Worm (Caenorhabditis elegans) whole organism, L1 larva: ENCODE data around the gene F09E10.1.

Experiments
- C04F5.9 ChIP-seq: sonication (generic microtip); optimal IDR thresholded peaks from 2 replicates; lab custom pipeline; 2016; ENCODE audit warnings: missing genetic modification characterization, missing compliant biosample characterization
- C16A3.4 ChIP-seq: fragments of 150-350 bp; optimal IDR thresholded peaks from 2 replicates; lab custom pipeline; 2014; ENCODE audit warnings: missing biosample characterization, missing genetic modification characterization
- C34B4.2 ChIP-seq: sonication (generic microtip); optimal IDR thresholded peaks from 2 replicates; lab custom pipeline; 2017; ENCODE audit warnings: mild to moderate bottlenecking, missing genetic modification characterization, missing compliant biosample characterization
- F16B12.6 ChIP-seq: fragments of 150-350 bp; optimal IDR thresholded peaks from 2 replicates; lab custom pipeline; 2014; ENCODE audit warnings: missing biosample characterization, missing genetic modification characterization
- aha-1 ChIP-seq: fragments of 150-350 bp; optimal IDR thresholded peaks from 2 replicates; lab custom pipeline; 2014; ENCODE audit warnings: missing biosample characterization, missing genetic modification characterization
- aly-2 ChIP-seq: fragments of 150-350 bp; optimal IDR thresholded peaks from 2 replicates; lab custom pipeline; 2014; ENCODE audit warnings: missing biosample characterization, missing genetic modification characterization
- ama-1 ChIP-seq: fragments of 150-350 bp; optimal IDR thresholded peaks from 2 replicates; lab custom pipeline; 2014
- ceh-8 ChIP-seq: fragments of 200-800 bp; sonication (Bioruptor generic); optimal IDR thresholded peaks from 2 replicates; lab custom pipeline; 2018; ENCODE audit warnings: mild to moderate bottlenecking, missing genetic modification characterization, moderate library complexity, missing compliant biosample characterization
- ceh-82 ChIP-seq, 3 experiments: fragments of 150-350 bp in 1 of 3; sonication (generic microtip) in 2 of 3; optimal IDR thresholded peaks; 2 replicates each; lab custom pipeline; 2014 to 2017; ENCODE audit warnings: missing biosample characterization in 3 of 3, missing genetic modification characterization in 3 of 3
- ceh-90 ChIP-seq: sonication (generic microtip); optimal IDR thresholded peaks from 2 replicates; lab custom pipeline; 2016; ENCODE audit warnings: missing genetic modification characterization, missing compliant biosample characterization
- ces-1 ChIP-seq: fragments of 150-350 bp; optimal IDR thresholded peaks from 2 replicates; lab custom pipeline; 2014; ENCODE audit warnings: missing biosample characterization, missing genetic modification reagents, missing genetic modification characterization
- dpl-1 ChIP-seq, 3 experiments: fragments of 150-350 bp in 2 of 3; sonication (generic microtip) in 1 of 3; optimal IDR thresholded peaks; 2 replicates each; lab custom pipeline; 2014 to 2017; ENCODE audit warnings: missing biosample characterization in 3 of 3, missing genetic modification characterization in 3 of 3, missing genetic modification reagents in 3 of 3
- dsc-1 ChIP-seq: sonication (generic microtip); optimal IDR thresholded peaks from 2 replicates; lab custom pipeline; 2016; ENCODE audit warnings: mild to moderate bottlenecking, missing genetic modification characterization, missing compliant biosample characterization
- efl-1 ChIP-seq, 4 experiments: fragments of 150-350 bp; optimal IDR thresholded peaks in 3 of 4; peaks in 1 of 4; 1 replicate in 1 of 4; 2 replicates in 3 of 4; lab custom pipeline; 2014; ENCODE audit warnings: missing biosample characterization in 2 of 4, missing genetic modification characterization in 2 of 4, missing genetic modification reagents in 2 of 4
- efl-3 ChIP-seq: fragments of 200-800 bp; sonication (Bioruptor generic); optimal IDR thresholded peaks from 2 replicates; lab custom pipeline; 2018; ENCODE audit warnings: mild to moderate bottlenecking, missing genetic modification characterization, missing compliant biosample characterization
- egl-13 ChIP-seq: sonication (generic microtip); optimal IDR thresholded peaks from 2 replicates; lab custom pipeline; 2016; ENCODE audit warnings: missing genotype, missing genetic modification reagents, missing genetic modification characterization, missing compliant biosample characterization
- elt-3 ChIP-seq, 6 experiments: fragments of 150-350 bp in 1 of 6; sonication (generic microtip); optimal IDR thresholded peaks; 2 replicates each; lab custom pipeline; 2017 to 2018; ENCODE audit warnings: missing biosample characterization in 6 of 6, missing genetic modification characterization in 6 of 6, inconsistent platforms in 1 of 6
- fkh-10 ChIP-seq: sonication (generic microtip); optimal IDR thresholded peaks from 2 replicates; lab custom pipeline; 2017; ENCODE audit warnings: missing biosample characterization, missing genetic modification reagents, missing genetic modification characterization
- fkh-4 ChIP-seq: sonication (generic microtip); optimal IDR thresholded peaks from 2 replicates; lab custom pipeline; 2016; ENCODE audit warnings: missing compliant biosample characterization, missing genetic modification characterization, borderline replicate concordance
- grh-1 ChIP-seq: fragments of 200-800 bp; sonication (Bioruptor generic); IDR thresholded peaks from 2 replicates; pipeline ENCODE4 v1.3.6; 2022; ENCODE audit warnings: missing genetic modification reagents, missing genetic modification characterization, missing compliant biosample characterization
- hpl-2 ChIP-seq: fragments of 150-350 bp; optimal IDR thresholded peaks from 2 replicates; lab custom pipeline; 2014; ENCODE audit warnings: missing biosample characterization, missing genetic modification reagents, missing genetic modification characterization
- isw-1 ChIP-seq: fragments of 200-800 bp; sonication (Bioruptor generic); IDR thresholded peaks from 2 replicates; pipeline ENCODE4 v1.3.6; 2022; ENCODE audit warnings: missing genetic modification characterization, missing compliant biosample characterization
- jun-1 ChIP-seq: fragments of 150-350 bp; optimal IDR thresholded peaks from 2 replicates; lab custom pipeline; 2014; ENCODE audit warnings: missing biosample characterization, missing genetic modification reagents, missing genetic modification characterization
- lin-14 ChIP-seq: fragments of 200-800 bp; sonication (Bioruptor generic); optimal IDR thresholded peaks from 2 replicates; lab custom pipeline; 2018; ENCODE audit warnings: mild to moderate bottlenecking, missing genetic modification characterization, moderate library complexity, missing compliant biosample characterization
- lir-3 ChIP-seq: sonication (generic microtip); optimal IDR thresholded peaks from 2 replicates; lab custom pipeline; 2016; ENCODE audit warnings: mild to moderate bottlenecking, missing genetic modification characterization, moderate library complexity, missing compliant biosample characterization; ENCODE audit not compliant: poor library complexity
- lsy-2 ChIP-seq, 2 experiments: fragments of 150-350 bp; optimal IDR thresholded peaks; 2 replicates each; lab custom pipeline; 2014; ENCODE audit warnings: missing biosample characterization in 2 of 2, missing genetic modification characterization in 2 of 2
- mep-1 ChIP-seq: fragments of 150-350 bp; optimal IDR thresholded peaks from 2 replicates; lab custom pipeline; 2014; ENCODE audit warnings: missing biosample characterization, missing genetic modification characterization
- nhr-11 ChIP-seq: fragments of 150-350 bp; optimal IDR thresholded peaks from 2 replicates; lab custom pipeline; 2014; ENCODE audit warnings: missing biosample characterization, missing genetic modification characterization
- nhr-20 ChIP-seq: sonication (generic microtip); optimal IDR thresholded peaks from 2 replicates; lab custom pipeline; 2016; ENCODE audit warnings: mild to moderate bottlenecking, missing genetic modification characterization, missing compliant biosample characterization
- nhr-47 ChIP-seq: sonication (generic microtip); optimal IDR thresholded peaks from 2 replicates; lab custom pipeline; 2016; ENCODE audit warnings: mild to moderate bottlenecking, missing genetic modification characterization, moderate library complexity, missing compliant biosample characterization
- nhr-71 ChIP-seq: sonication (generic microtip); optimal IDR thresholded peaks from 2 replicates; lab custom pipeline; 2016; ENCODE audit warnings: mild to moderate bottlenecking, missing genetic modification characterization, moderate library complexity, missing compliant biosample characterization
- nhr-85 ChIP-seq: sonication (generic microtip); peaks from one replicate; lab custom pipeline; 2016; ENCODE audit warnings: missing genetic modification characterization, inconsistent platforms, missing compliant biosample characterization
- pax-3 ChIP-seq: fragments of 200-800 bp; sonication (Bioruptor generic); optimal IDR thresholded peaks from 2 replicates; lab custom pipeline; 2018; ENCODE audit warnings: mild to moderate bottlenecking, missing genetic modification characterization, moderate library complexity, missing compliant biosample characterization
- pqm-1 ChIP-seq: sonication (generic microtip); optimal IDR thresholded peaks from 3 replicates; lab custom pipeline; 2017; ENCODE audit warnings: missing biosample characterization, missing genetic modification characterization
- rnt-1 ChIP-seq: sonication (generic microtip); optimal IDR thresholded peaks from 2 replicates; lab custom pipeline; 2016; ENCODE audit warnings: mild to moderate bottlenecking, missing genetic modification characterization, moderate library complexity, missing compliant biosample characterization
- skn-1 ChIP-seq: fragments of 150-350 bp; optimal IDR thresholded peaks from 2 replicates; lab custom pipeline; 2014; ENCODE audit warnings: missing biosample characterization, missing genetic modification characterization
- sox-4 ChIP-seq: sonication (generic microtip); optimal IDR thresholded peaks from 2 replicates; lab custom pipeline; 2016; ENCODE audit warnings: missing genetic modification characterization, missing compliant biosample characterization
- sptf-1 ChIP-seq: fragments of 150-350 bp; optimal IDR thresholded peaks from 2 replicates; lab custom pipeline; 2014; ENCODE audit warnings: missing biosample characterization, missing genetic modification characterization
- sup-37 ChIP-seq: fragments of 200-800 bp; sonication (Bioruptor generic); optimal IDR thresholded peaks from 2 replicates; lab custom pipeline; 2018; ENCODE audit warnings: mild to moderate bottlenecking, missing genetic modification characterization, missing compliant biosample characterization
- swsn-7 ChIP-seq: sonication (generic microtip); optimal IDR thresholded peaks from 2 replicates; lab custom pipeline; 2016; ENCODE audit warnings: missing genetic modification characterization, missing compliant biosample characterization
- unc-30 ChIP-seq: sonication (generic microtip); optimal IDR thresholded peaks from 2 replicates; lab custom pipeline; 2017; ENCODE audit warnings: missing biosample characterization, missing genetic modification characterization
- unc-86 ChIP-seq: sonication (generic microtip); optimal IDR thresholded peaks from 2 replicates; lab custom pipeline; 2016; ENCODE audit warnings: missing genetic modification characterization, missing compliant biosample characterization
- xbp-1 ChIP-seq: sonication (generic microtip); optimal IDR thresholded peaks from 2 replicates; lab custom pipeline; 2016; ENCODE audit warnings: missing genetic modification characterization, missing compliant biosample characterization
- ztf-11 ChIP-seq, 2 experiments: sonication (generic microtip); optimal IDR thresholded peaks; 2 replicates each; lab custom pipeline; 2016 to 2017; ENCODE audit warnings: missing genetic modification characterization in 2 of 2, missing biosample characterization in 1 of 2, missing compliant biosample characterization in 1 of 2
- ztf-4 ChIP-seq: fragments of 150-350 bp; optimal IDR thresholded peaks from 2 replicates; lab custom pipeline; 2014; ENCODE audit warnings: missing biosample characterization, missing genetic modification characterization

Gene F09E10.1

ce11 chrX:1501752-1502151 is 838 bp upstream of the F09E10.1 start, which contains the start of gene F09E10.7:
F09E10.7 (minus strand) TSS chrX:1501852.
- TF ChIP-seq F16B12.6 (tag; lab: Kevin White, UChicago) (no peak), dpl-1 (GFP tag; optimal IDR thresholded peaks at IDR 0.05; lab: Kevin White, UChicago) (no peak), lir-3 (tag; lab: Kevin White, UChicago) (no peak), C16A3.4 (tag; lab: Kevin White, UChicago) (no peak), efl-1 (optimal IDR thresholded peaks at IDR 0.05; lab: Kevin White, UChicago) (no peak), efl-1 (GFP tag; optimal IDR thresholded peaks at IDR 0.05 in 1 of 2; lab: Kevin White, UChicago) (peak in 1 of 2 experiments; percentile 66), ceh-82 (tag; optimal IDR thresholded peaks at IDR 0.05; lab: Kevin White, UChicago) (no peak), swsn-7 (tag; lab: Kevin White, UChicago) (no peak)

ce11 chrX:1502914-1503313 is 324 bp downstream of the F09E10.1 start:
- TF ChIP-seq sptf-1 (tag; lab: Kevin White, UChicago) (no peak), fkh-4 (no peak), aly-2 (tag; lab: Kevin White, UChicago) (no peak), nhr-85 (peak; percentile 57)

ce11 chrX:1503698-1504501 is 1.3 kb downstream of the F09E10.1 start:
- TF ChIP-seq lin-14 (peak; percentile 47), nhr-47 (tag; lab: Kevin White, UChicago) (peak; percentile 61), fkh-4 (no peak), ceh-8 (GFP tag; lab: Kevin White, UChicago) (no peak), aha-1 (tag; lab: Kevin White, UChicago) (no peak), nhr-71 (peak; percentile 81), sup-37 (GFP tag; lab: Kevin White, UChicago) (no peak), unc-86 (tag; lab: Kevin White, UChicago) (no peak), nhr-11 (tag; lab: Kevin White, UChicago) (peak; percentile 35), egl-13 (no peak), pax-3 (tag; lab: Kevin White, UChicago) (peak; percentile 84), efl-1 (optimal IDR thresholded peaks at IDR 0.05; lab: Kevin White, UChicago) (no peak), efl-1 (GFP tag; optimal IDR thresholded peaks at IDR 0.05 in 1 of 2; lab: Kevin White, UChicago) (peak in 1 of 2 experiments; percentile 93), dsc-1 (tag; lab: Kevin White, UChicago) (no peak), lsy-2 (tag; optimal IDR thresholded peaks at IDR 0.05; lab: Kevin White, UChicago) (peak; percentile 37 to 52), unc-30 (no peak), aly-2 (tag; lab: Kevin White, UChicago) (no peak), elt-3 (tag; optimal IDR thresholded peaks at IDR 0.05; lab: Kevin White, UChicago) (peak in 2 of 6 experiments; percentile 60 to 87), skn-1 (peak; percentile 94), C04F5.9 (tag; lab: Kevin White, UChicago) (peak; percentile 37), efl-3 (no peak), jun-1 (tag; lab: Kevin White, UChicago) (peak; percentile 38), ztf-4 (tag; lab: Kevin White, UChicago) (peak; percentile 59), ceh-90 (tag; lab: Kevin White, UChicago) (no peak), hpl-2 (peak; percentile 38), pqm-1 (tag; lab: Kevin White, UChicago) (no peak), fkh-10 (GFP tag; lab: Kevin White, UChicago) (no peak), C16A3.4 (tag; lab: Kevin White, UChicago) (peak; percentile 69), ama-1 (peak; percentile 94), mep-1 (peak; percentile 83), isw-1 (GFP tag; lab: Robert Waterston, UW) (peak; percentile 25; the same call in 1 of the 2 replicates), grh-1 (GFP tag; lab: Robert Waterston, UW) (peak; percentile 61), C34B4.2 (tag; lab: Kevin White, UChicago) (peak; percentile 7), nhr-20 (tag; lab: Kevin White, UChicago) (peak; percentile 62), rnt-1 (tag; lab: Kevin White, UChicago) (peak; percentile 55), ztf-11 (tag; optimal IDR thresholded peaks at IDR 0.05; lab: Kevin White, UChicago) (no peak), xbp-1 (tag; lab: Kevin White, UChicago) (peak; percentile 3), swsn-7 (tag; lab: Kevin White, UChicago) (peak; percentile 32), ces-1 (GFP tag; lab: Kevin White, UChicago) (no peak), dpl-1 (GFP tag; optimal IDR thresholded peaks at IDR 0.05; lab: Kevin White, UChicago) (peak in 2 of 3 experiments; percentile 1 to 11), sox-4 (no peak)
